Fruit fly (Drosophila melanogaster) whole organism, embryonic: ENCODE measurements around the gene CG43218.

ENCODE experiments used
- Blimp-1 ChIP-seq: fragments of 200-800 bp; sonication (Bioruptor generic); optimal IDR thresholded peaks from 3 replicates; lab custom pipeline; 2018; ENCODE audit warnings: missing biosample characterization, missing genetic modification characterization, mild to moderate bottlenecking, moderate library complexity, missing genetic modification reagents
- CG11504 ChIP-seq: fragments of 200-800 bp; sonication (Bioruptor generic); optimal IDR thresholded peaks from 3 replicates; lab custom pipeline; 2019; ENCODE audit warnings: missing biosample characterization, mild to moderate bottlenecking, missing genetic modification characterization, moderate library complexity
- CG13123 ChIP-seq: fragments of 200-800 bp; sonication (Bioruptor generic); optimal IDR thresholded peaks from 2 replicates; lab custom pipeline; 2016; ENCODE audit warnings: missing biosample characterization, missing genetic modification characterization
- CG18764 ChIP-seq: fragments of 200-800 bp; sonication (Bioruptor generic); optimal IDR thresholded peaks from 3 replicates; lab custom pipeline; 2016; ENCODE audit warnings: missing biosample characterization, missing genetic modification characterization
- CG42726 ChIP-seq: fragments of 200-800 bp; sonication (Bioruptor generic); IDR thresholded peaks from 2 replicates; pipeline ENCODE4 v1.3.6; 2022; ENCODE audit warnings: missing biosample characterization, missing genetic modification characterization; ENCODE audit not compliant: partially characterized antibody
- nau ChIP-seq: fragments of 200-800 bp; sonication (Bioruptor generic); optimal IDR thresholded peaks from 3 replicates; lab custom pipeline; 2017; ENCODE audit warnings: missing biosample characterization, mild to moderate bottlenecking, missing genetic modification characterization, missing genetic modification reagents

dm6 chr3L:21239999-21240509 lies 17.8 kb upstream of the CG43218 start:
- TF ChIP-seq CG13123 (GFP tag; lab: Kevin White, UChicago) (no peak), CG11504 (tag; lab: Kevin White, UChicago) (peak; percentile 57), Blimp-1 (GFP tag; lab: Kevin White, UChicago) (peak; percentile 77), CG18764 (GFP tag; lab: Kevin White, UChicago) (no peak), CG42726 (GFP tag; lab: Robert Waterston, UW) (peak; percentile 73), nau (GFP tag; lab: Kevin White, UChicago) (no peak)
